Worm (Caenorhabditis elegans) whole organism, early embryonic: ENCODE measurements around the gene sru-25.

Experiments
- B0310.2 ChIP-seq: sonication (generic microtip); optimal IDR thresholded peaks from 2 replicates; lab custom pipeline; 2016; ENCODE audit warnings: mild to moderate bottlenecking, missing genetic modification characterization, missing compliant biosample characterization
- F13C5.2 ChIP-seq: sonication (generic microtip); optimal IDR thresholded peaks from 2 replicates; lab custom pipeline; 2017; ENCODE audit warnings: mild to moderate bottlenecking, missing genetic modification characterization, inconsistent platforms, missing compliant biosample characterization
- aly-1 ChIP-seq: sonication (generic microtip); optimal IDR thresholded peaks from 2 replicates; lab custom pipeline; 2016; ENCODE audit warnings: missing genetic modification characterization, missing compliant biosample characterization
- ama-1 ChIP-seq: fragments of 150-350 bp; optimal IDR thresholded peaks from 2 replicates; lab custom pipeline; 2014
- ceh-13 ChIP-seq: fragments of 200-800 bp; sonication (Bioruptor generic); optimal IDR thresholded peaks from 2 replicates; lab custom pipeline; 2018; ENCODE audit warnings: mild to moderate bottlenecking, missing genetic modification characterization, missing compliant biosample characterization
- ceh-36 ChIP-seq: sonication (generic microtip); optimal IDR thresholded peaks from 2 replicates; lab custom pipeline; 2016; ENCODE audit warnings: missing genetic modification characterization, inconsistent platforms, missing compliant biosample characterization
- ets-7 ChIP-seq: sonication (generic microtip); optimal IDR thresholded peaks from 2 replicates; lab custom pipeline; 2016; ENCODE audit warnings: missing genotype, missing genetic modification characterization, missing compliant biosample characterization
- flt-1 ChIP-seq: fragments of 200-800 bp; sonication (Bioruptor generic); IDR thresholded peaks from 2 replicates; pipeline ENCODE4 v1.3.6; 2022; ENCODE audit warnings: missing genetic modification characterization, missing compliant biosample characterization
- hmbx-1 ChIP-seq: sonication (generic microtip); optimal IDR thresholded peaks from 2 replicates; lab custom pipeline; 2016; ENCODE audit warnings: mild to moderate bottlenecking, missing genetic modification characterization, missing compliant biosample characterization
- hmg-4 ChIP-seq: fragments of 200-800 bp; sonication (Bioruptor generic); optimal IDR thresholded peaks from 2 replicates; lab custom pipeline; 2018; ENCODE audit warnings: mild to moderate bottlenecking, missing genetic modification characterization, missing compliant biosample characterization
- hnd-1 ChIP-seq: sonication (generic microtip); optimal IDR thresholded peaks from 2 replicates; lab custom pipeline; 2016; ENCODE audit warnings: missing genetic modification characterization, missing compliant biosample characterization
- pes-1 ChIP-seq: fragments of 200-800 bp; sonication (Bioruptor generic); IDR thresholded peaks from 2 replicates; pipeline ENCODE4 v1.3.6; 2022; ENCODE audit warnings: missing genetic modification reagents, missing genetic modification characterization, missing compliant biosample characterization
- scrt-1 ChIP-seq: fragments of 200-800 bp; sonication (Bioruptor generic); IDR thresholded peaks from 2 replicates; pipeline ENCODE4 v1.3.6; 2022; ENCODE audit warnings: missing genetic modification characterization, missing compliant biosample characterization
- sea-1 ChIP-seq: fragments of 200-800 bp; sonication (Bioruptor generic); conservative IDR thresholded peaks from 2 replicates; pipeline ENCODE4 v1.3.6; 2022; ENCODE audit warnings: missing genetic modification characterization, missing compliant biosample characterization
- tbx-11 ChIP-seq: fragments of 200-800 bp; sonication (Bioruptor generic); IDR thresholded peaks from 2 replicates; pipeline ENCODE4 v1.3.6; 2022; ENCODE audit warnings: missing genetic modification characterization, missing compliant biosample characterization
- tbx-37 ChIP-seq: fragments of 200-800 bp; sonication (Bioruptor generic); conservative IDR thresholded peaks from 2 replicates; pipeline ENCODE4 v1.3.6; 2022; ENCODE audit warnings: missing genetic modification reagents, missing genetic modification characterization, missing compliant biosample characterization
- tra-4 ChIP-seq: sonication (generic microtip); optimal IDR thresholded peaks from 2 replicates; lab custom pipeline; 2017; ENCODE audit warnings: missing genetic modification characterization, missing compliant biosample characterization

The sru-25 gene

ce11 chrV:646888-647287, 27.2 kb downstream of the sru-25 start, which contains the start of gene ugt-42:
Gene ugt-42 (plus strand): TSS chrV:647188.
- TF ChIP-seq tbx-11 (GFP tag; lab: Robert Waterston, UW) (no peak), hmbx-1 (tag; lab: Kevin White, UChicago) (no peak), aly-1 (no peak), pes-1 (GFP tag; lab: Robert Waterston, UW) (no peak), tbx-37 (GFP tag; lab: Robert Waterston, UW) (no peak), hmg-4 (GFP tag; lab: Kevin White, UChicago) (no peak), ama-1 (lab: Kevin White, UChicago) (no peak), tra-4 (no peak), hnd-1 (tag; lab: Kevin White, UChicago) (no peak), ets-7 (no peak), ceh-13 (GFP tag; lab: Kevin White, UChicago) (no peak), sea-1 (GFP tag; lab: Robert Waterston, UW) (no peak), flt-1 (GFP tag; lab: Robert Waterston, UW) (no peak), B0310.2 (tag; lab: Kevin White, UChicago) (no peak), scrt-1 (GFP tag; lab: Robert Waterston, UW) (no peak)

ce11 chrV:646129-646528, 28.0 kb downstream of the sru-25 start, which contains the start of gene F48G7.12:
Gene F48G7.12 (minus strand): TSS chrV:646229.
- TF ChIP-seq hnd-1 (tag; lab: Kevin White, UChicago): no peak
- TF ChIP-seq ama-1 (lab: Kevin White, UChicago): no peak
- TF ChIP-seq B0310.2 (tag; lab: Kevin White, UChicago): no peak
- no peak for TF ChIP-seq pes-1 (GFP tag; lab: Robert Waterston, UW)
- TF ChIP-seq aly-1: no peak

ce11 chrV:642750-643149, 31.4 kb downstream of the sru-25 start, which contains the start of gene nhr-190:
Gene nhr-190 (minus strand): TSS chrV:642924.
- no peak for TF ChIP-seq hmg-4 (GFP tag; lab: Kevin White, UChicago)
- TF ChIP-seq pes-1 (GFP tag; lab: Robert Waterston, UW): no peak
- no peak for TF ChIP-seq tra-4
- TF ChIP-seq ama-1 (lab: Kevin White, UChicago): no peak
- TF ChIP-seq aly-1: no peak
- TF ChIP-seq scrt-1 (GFP tag; lab: Robert Waterston, UW): no peak

ce11 chrV:638328-638727, 35.8 kb downstream of the sru-25 start, which contains the start of gene srj-37:
Gene srj-37 (plus strand): TSS chrV:638628.
- no peak for TF ChIP-seq pes-1 (GFP tag; lab: Robert Waterston, UW)
- no peak for TF ChIP-seq flt-1 (GFP tag; lab: Robert Waterston, UW)
- no peak for TF ChIP-seq F13C5.2 (tag; lab: Kevin White, UChicago)
- no peak for TF ChIP-seq scrt-1 (GFP tag; lab: Robert Waterston, UW)
- TF ChIP-seq tra-4: no peak
- TF ChIP-seq aly-1: no peak
- TF ChIP-seq hmbx-1 (tag; lab: Kevin White, UChicago): no peak
- TF ChIP-seq hmg-4 (GFP tag; lab: Kevin White, UChicago): no peak
- TF ChIP-seq ceh-36 (tag; lab: Kevin White, UChicago): no peak
- TF ChIP-seq ceh-13 (GFP tag; lab: Kevin White, UChicago): no peak
- no peak for TF ChIP-seq tbx-37 (GFP tag; lab: Robert Waterston, UW)
- no peak for TF ChIP-seq hnd-1 (tag; lab: Kevin White, UChicago)
- TF ChIP-seq B0310.2 (tag; lab: Kevin White, UChicago): no peak
- TF ChIP-seq ama-1 (lab: Kevin White, UChicago): no peak
- TF ChIP-seq sea-1 (GFP tag; lab: Robert Waterston, UW): no peak
- TF ChIP-seq tbx-11 (GFP tag; lab: Robert Waterston, UW): no peak

- TF ChIP-seq pes-1 (GFP tag; lab: Robert Waterston, UW) (no peak), hnd-1 (tag; lab: Kevin White, UChicago) (no peak), hmg-4 (GFP tag; lab: Kevin White, UChicago) (no peak), tbx-37 (GFP tag; lab: Robert Waterston, UW) (no peak), scrt-1 (GFP tag; lab: Robert Waterston, UW) (no peak)
Observed at ce11 chrV:636281-636680, 37.8 kb downstream of the sru-25 start, which contains the start of gene pals-31. Gene pals-31 (plus strand): TSS chrV:636581.

ce11 chrV:635630-636029, 38.5 kb downstream of the sru-25 start:
- TF ChIP-seq hnd-1 (tag; lab: Kevin White, UChicago) (no peak), ets-7 (no peak), ceh-13 (GFP tag; lab: Kevin White, UChicago) (no peak), flt-1 (GFP tag; lab: Robert Waterston, UW) (no peak), tbx-11 (GFP tag; lab: Robert Waterston, UW) (no peak), tra-4 (no peak), sea-1 (GFP tag; lab: Robert Waterston, UW) (no peak), aly-1 (no peak), ama-1 (lab: Kevin White, UChicago) (no peak), hmbx-1 (tag; lab: Kevin White, UChicago) (no peak), scrt-1 (GFP tag; lab: Robert Waterston, UW) (no peak)

- TF ChIP-seq ama-1 (lab: Kevin White, UChicago) (no peak), aly-1 (no peak), ceh-36 (tag; lab: Kevin White, UChicago) (no peak), scrt-1 (GFP tag; lab: Robert Waterston, UW) (no peak), ets-7 (no peak)
Observed at ce11 chrV:634855-635254, 39.3 kb downstream of the sru-25 start, which contains the start of gene F48G7.10. Gene F48G7.10 (minus strand): TSS chrV:634955.

- TF ChIP-seq ama-1 (lab: Kevin White, UChicago): no peak
Observed at ce11 chrV:631832-632231, 42.3 kb downstream of the sru-25 start.
